Fruit fly (Drosophila melanogaster) whole organism: ENCODE measurements around the gene CG15772.

Experiments
- pan ChIP-seq: fragments of >200 bp; optimal IDR thresholded peaks from 2 replicates; lab custom pipeline; 2017
- psq ChIP-seq: fragments of >200 bp; optimal IDR thresholded peaks from 2 replicates; lab custom pipeline; 2017
- usp ChIP-seq: fragments of >200 bp; optimal IDR thresholded peaks from 2 replicates; lab custom pipeline; 2017; ENCODE audit warnings: missing biosample characterization, missing genetic modification characterization, mixed read lengths

DNA sequence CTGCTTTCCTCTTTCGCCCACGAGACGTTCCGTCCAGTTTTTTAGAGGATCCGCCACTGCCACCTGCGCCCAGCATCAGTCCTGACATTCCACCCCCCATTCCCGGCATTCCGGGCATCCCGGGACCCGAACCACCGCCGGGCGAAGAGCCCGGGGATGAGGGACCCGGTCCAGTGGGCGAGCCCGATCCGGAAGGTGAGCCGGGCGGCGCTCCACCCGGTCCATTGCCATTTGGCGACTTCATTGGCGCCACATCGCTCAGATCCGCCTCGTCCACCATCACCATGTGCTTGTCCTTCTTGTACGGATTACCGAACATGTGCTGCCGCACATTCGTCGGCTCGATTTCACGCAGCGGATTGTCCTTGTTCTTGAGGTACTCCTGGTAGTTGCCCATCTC lies 10.4 kb upstream of the CG15772 start:
- TF ChIP-seq usp (GFP tag; lab: Kevin White, UChicago) (no peak), psq (lab: Kevin White, UChicago) (no peak), pan (lab: Kevin White, UChicago) (no peak)
